Worm (Caenorhabditis elegans) whole organism, midembryonic: ENCODE results near the gene tps-1.

Experiments
- cog-1 ChIP-seq: sonication (generic microtip); optimal IDR thresholded peaks from 2 replicates; lab custom pipeline; 2016; ENCODE audit warnings: missing genetic modification characterization, missing compliant biosample characterization
- flt-1 ChIP-seq: fragments of 200-800 bp; sonication (Bioruptor generic); IDR thresholded peaks from 2 replicates; pipeline ENCODE4 v1.3.6; 2022; ENCODE audit warnings: missing genetic modification characterization, missing compliant biosample characterization
- klf-2 ChIP-seq: fragments of 200-800 bp; sonication (Bioruptor generic); conservative IDR thresholded peaks from 2 replicates; pipeline ENCODE4 v1.3.6; 2022; ENCODE audit warnings: missing genetic modification reagents, missing genetic modification characterization, missing compliant biosample characterization
- med-1 ChIP-seq: sonication (generic microtip); optimal IDR thresholded peaks from 2 replicates; lab custom pipeline; 2017; ENCODE audit warnings: missing genetic modification characterization, mild to moderate bottlenecking, missing compliant biosample characterization, antibody characterized with exemption, missing genetic modification reagents; ENCODE audit not compliant: insufficient read depth
- ref-1 ChIP-seq: fragments of 200-800 bp; sonication (Bioruptor generic); conservative IDR thresholded peaks from 2 replicates; pipeline ENCODE4 v1.3.6; 2022; ENCODE audit warnings: missing genetic modification reagents, missing genetic modification characterization, missing compliant biosample characterization
- tab-1 ChIP-seq: fragments of 200-800 bp; sonication (Bioruptor generic); IDR thresholded peaks from 2 replicates; pipeline ENCODE4 v1.3.6; 2022; ENCODE audit warnings: missing genetic modification characterization, missing compliant biosample characterization
- ztf-29 ChIP-seq: fragments of 200-800 bp; sonication (Bioruptor generic); IDR thresholded peaks from 2 replicates; pipeline ENCODE4 v1.3.6; 2022; ENCODE audit warnings: missing genetic modification reagents, missing genetic modification characterization, missing compliant biosample characterization

DNA sequence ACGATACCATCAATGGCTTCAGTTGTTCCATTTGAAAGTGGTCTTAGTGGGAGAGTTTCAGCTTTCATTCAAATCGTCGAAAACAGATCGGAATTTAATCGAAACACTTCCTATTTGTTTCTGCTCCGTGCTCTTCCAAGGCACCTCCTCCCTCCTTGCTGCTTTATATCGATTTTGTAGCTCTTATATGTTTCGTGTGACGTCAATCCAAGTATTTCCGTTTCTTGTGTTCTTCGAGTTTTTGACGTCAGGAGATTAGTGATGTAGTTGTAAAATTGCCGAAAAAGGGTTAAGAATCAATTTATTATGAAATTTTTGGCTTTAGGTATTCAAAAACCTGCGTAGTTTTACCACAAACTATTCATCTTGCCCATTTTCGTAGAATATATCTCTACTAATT, 7.7 kb downstream of the tps-1 start, which contains the start of gene ZK54.3:
- TF ChIP-seq flt-1 (GFP tag; lab: Robert Waterston, UW) (no peak), cog-1 (no peak), klf-2 (GFP tag; lab: Robert Waterston, UW) (no peak), ztf-29 (no peak), med-1 (no peak), tab-1 (GFP tag; lab: Robert Waterston, UW) (no peak), ref-1 (GFP tag; lab: Robert Waterston, UW) (no peak)
